Worm (Caenorhabditis elegans) whole organism, L1 larva: ENCODE data around the gene glb-1.
A peak's percentile ranks its signal among the peaks of the same experiment; 100 is the strongest.

Experiments
- C04F5.9 ChIP-seq: sonication (generic microtip); optimal IDR thresholded peaks from 2 replicates; lab custom pipeline; 2016; ENCODE audit warnings: missing genetic modification characterization, missing compliant biosample characterization
- C16A3.4 ChIP-seq: fragments of 150-350 bp; optimal IDR thresholded peaks from 2 replicates; lab custom pipeline; 2014; ENCODE audit warnings: missing biosample characterization, missing genetic modification characterization
- C34B4.2 ChIP-seq: sonication (generic microtip); optimal IDR thresholded peaks from 2 replicates; lab custom pipeline; 2017; ENCODE audit warnings: mild to moderate bottlenecking, missing genetic modification characterization, missing compliant biosample characterization
- ama-1 ChIP-seq: fragments of 150-350 bp; optimal IDR thresholded peaks from 2 replicates; lab custom pipeline; 2014
- blmp-1 ChIP-seq: fragments of 150-350 bp; optimal IDR thresholded peaks from 2 replicates; lab custom pipeline; 2014; ENCODE audit warnings: missing biosample characterization, missing genetic modification characterization
- ceh-82 ChIP-seq, 3 experiments: fragments of 150-350 bp in 1 of 3; sonication (generic microtip) in 2 of 3; optimal IDR thresholded peaks; 2 replicates each; lab custom pipeline; 2014 to 2017; ENCODE audit warnings: missing biosample characterization in 3 of 3, missing genetic modification characterization in 3 of 3
- ceh-88 ChIP-seq: fragments of 200-800 bp; sonication (Bioruptor generic); IDR thresholded peaks from 2 replicates; pipeline ENCODE4 v1.3.6; 2022; ENCODE audit warnings: missing genetic modification characterization, missing compliant biosample characterization
- ceh-90 ChIP-seq: sonication (generic microtip); optimal IDR thresholded peaks from 2 replicates; lab custom pipeline; 2016; ENCODE audit warnings: missing genetic modification characterization, missing compliant biosample characterization
- efl-1 ChIP-seq, 4 experiments: fragments of 150-350 bp; optimal IDR thresholded peaks in 3 of 4; peaks in 1 of 4; 1 replicate in 1 of 4; 2 replicates in 3 of 4; lab custom pipeline; 2014; ENCODE audit warnings: missing biosample characterization in 2 of 4, missing genetic modification characterization in 2 of 4, missing genetic modification reagents in 2 of 4
- elt-2 ChIP-seq: sonication (generic microtip); optimal IDR thresholded peaks from 2 replicates; lab custom pipeline; 2016; ENCODE audit warnings: missing genetic modification characterization, mild to moderate bottlenecking, inconsistent platforms, missing compliant biosample characterization, missing genetic modification reagents
- fkh-10 ChIP-seq: sonication (generic microtip); optimal IDR thresholded peaks from 2 replicates; lab custom pipeline; 2017; ENCODE audit warnings: missing biosample characterization, missing genetic modification reagents, missing genetic modification characterization
- fkh-8 ChIP-seq: sonication (generic microtip); optimal IDR thresholded peaks from 2 replicates; lab custom pipeline; 2016; ENCODE audit warnings: mild to moderate bottlenecking, missing genetic modification characterization, missing compliant biosample characterization
- fos-1 ChIP-seq: fragments of 150-350 bp; optimal IDR thresholded peaks from 2 replicates; lab custom pipeline; 2014; ENCODE audit warnings: missing biosample characterization, missing genetic modification characterization
- grh-1 ChIP-seq: fragments of 200-800 bp; sonication (Bioruptor generic); IDR thresholded peaks from 2 replicates; pipeline ENCODE4 v1.3.6; 2022; ENCODE audit warnings: missing genetic modification reagents, missing genetic modification characterization, missing compliant biosample characterization
- hpl-2 ChIP-seq: fragments of 150-350 bp; optimal IDR thresholded peaks from 2 replicates; lab custom pipeline; 2014; ENCODE audit warnings: missing biosample characterization, missing genetic modification reagents, missing genetic modification characterization
- irx-1 ChIP-seq: sonication (generic microtip); optimal IDR thresholded peaks from 2 replicates; lab custom pipeline; 2016; ENCODE audit warnings: missing genetic modification characterization, missing compliant biosample characterization
- isw-1 ChIP-seq: fragments of 200-800 bp; sonication (Bioruptor generic); IDR thresholded peaks from 2 replicates; pipeline ENCODE4 v1.3.6; 2022; ENCODE audit warnings: missing genetic modification characterization, missing compliant biosample characterization
- jun-1 ChIP-seq: fragments of 150-350 bp; optimal IDR thresholded peaks from 2 replicates; lab custom pipeline; 2014; ENCODE audit warnings: missing biosample characterization, missing genetic modification reagents, missing genetic modification characterization
- lin-14 ChIP-seq: fragments of 200-800 bp; sonication (Bioruptor generic); optimal IDR thresholded peaks from 2 replicates; lab custom pipeline; 2018; ENCODE audit warnings: mild to moderate bottlenecking, missing genetic modification characterization, moderate library complexity, missing compliant biosample characterization
- lin-15B ChIP-seq: fragments of 150-350 bp; sonication (generic microtip); optimal IDR thresholded peaks from 3 replicates; lab custom pipeline; 2014; ENCODE audit warnings: missing biosample characterization, missing genetic modification characterization
- lsy-2 ChIP-seq, 2 experiments: fragments of 150-350 bp; optimal IDR thresholded peaks; 2 replicates each; lab custom pipeline; 2014; ENCODE audit warnings: missing biosample characterization in 2 of 2, missing genetic modification characterization in 2 of 2
- mab-9 ChIP-seq: fragments of 200-800 bp; sonication (Bioruptor generic); IDR thresholded peaks from 2 replicates; pipeline ENCODE4 v1.3.6; 2022; ENCODE audit warnings: missing genetic modification reagents, missing genetic modification characterization, missing compliant biosample characterization
- mdl-1 ChIP-seq, 2 experiments: fragments of 150-350 bp; optimal IDR thresholded peaks; 2 replicates each; lab custom pipeline; 2014 to 2017; ENCODE audit warnings: missing biosample characterization in 2 of 2, missing genetic modification characterization in 2 of 2, inconsistent platforms in 1 of 2
- mep-1 ChIP-seq: fragments of 150-350 bp; optimal IDR thresholded peaks from 2 replicates; lab custom pipeline; 2014; ENCODE audit warnings: missing biosample characterization, missing genetic modification characterization
- nhr-12 ChIP-seq: sonication (generic microtip); optimal IDR thresholded peaks from 2 replicates; lab custom pipeline; 2017; ENCODE audit warnings: missing biosample characterization, missing genetic modification characterization
- nhr-19 ChIP-seq: fragments of 200-800 bp; sonication (Bioruptor generic); conservative IDR thresholded peaks from 2 replicates; pipeline ENCODE4 v1.3.6; 2022; ENCODE audit warnings: missing genetic modification characterization, missing compliant biosample characterization
- nhr-71 ChIP-seq: sonication (generic microtip); optimal IDR thresholded peaks from 2 replicates; lab custom pipeline; 2016; ENCODE audit warnings: mild to moderate bottlenecking, missing genetic modification characterization, moderate library complexity, missing compliant biosample characterization
- nhr-77 ChIP-seq: fragments of 150-350 bp; optimal IDR thresholded peaks from 2 replicates; lab custom pipeline; 2014; ENCODE audit warnings: missing biosample characterization, missing genetic modification characterization
- nhr-84 ChIP-seq: sonication (generic microtip); optimal IDR thresholded peaks from 2 replicates; lab custom pipeline; 2017; ENCODE audit warnings: missing biosample characterization, missing genetic modification characterization
- nhr-85 ChIP-seq: sonication (generic microtip); peaks from one replicate; lab custom pipeline; 2016; ENCODE audit warnings: missing genetic modification characterization, inconsistent platforms, missing compliant biosample characterization
- pag-3 ChIP-seq: sonication (generic microtip); optimal IDR thresholded peaks from 2 replicates; lab custom pipeline; 2017; ENCODE audit warnings: missing genetic modification characterization, mild to moderate bottlenecking, missing compliant biosample characterization, antibody characterized with exemption, borderline replicate concordance; ENCODE audit not compliant: insufficient read depth
- pax-3 ChIP-seq: fragments of 200-800 bp; sonication (Bioruptor generic); optimal IDR thresholded peaks from 2 replicates; lab custom pipeline; 2018; ENCODE audit warnings: mild to moderate bottlenecking, missing genetic modification characterization, moderate library complexity, missing compliant biosample characterization
- rnt-1 ChIP-seq: sonication (generic microtip); optimal IDR thresholded peaks from 2 replicates; lab custom pipeline; 2016; ENCODE audit warnings: mild to moderate bottlenecking, missing genetic modification characterization, moderate library complexity, missing compliant biosample characterization
- skn-1 ChIP-seq: fragments of 150-350 bp; optimal IDR thresholded peaks from 2 replicates; lab custom pipeline; 2014; ENCODE audit warnings: missing biosample characterization, missing genetic modification characterization
- sptf-1 ChIP-seq: fragments of 150-350 bp; optimal IDR thresholded peaks from 2 replicates; lab custom pipeline; 2014; ENCODE audit warnings: missing biosample characterization, missing genetic modification characterization
- sup-37 ChIP-seq: fragments of 200-800 bp; sonication (Bioruptor generic); optimal IDR thresholded peaks from 2 replicates; lab custom pipeline; 2018; ENCODE audit warnings: mild to moderate bottlenecking, missing genetic modification characterization, missing compliant biosample characterization
- unc-130 ChIP-seq: fragments of 150-350 bp; optimal IDR thresholded peaks from 2 replicates; lab custom pipeline; 2017; ENCODE audit warnings: missing biosample characterization, missing genetic modification characterization, inconsistent platforms
- unc-30 ChIP-seq: sonication (generic microtip); optimal IDR thresholded peaks from 2 replicates; lab custom pipeline; 2017; ENCODE audit warnings: missing biosample characterization, missing genetic modification characterization
- unc-86 ChIP-seq: sonication (generic microtip); optimal IDR thresholded peaks from 2 replicates; lab custom pipeline; 2016; ENCODE audit warnings: missing genetic modification characterization, missing compliant biosample characterization
- vab-15 ChIP-seq: sonication (generic microtip); optimal IDR thresholded peaks from 2 replicates; lab custom pipeline; 2017; ENCODE audit warnings: missing genotype, mild to moderate bottlenecking, missing genetic modification characterization, missing compliant biosample characterization
- ztf-4 ChIP-seq: fragments of 150-350 bp; optimal IDR thresholded peaks from 2 replicates; lab custom pipeline; 2014; ENCODE audit warnings: missing biosample characterization, missing genetic modification characterization

The glb-1 gene

ce11 chrIII:8885150-8885549 is 37.9 kb downstream of the glb-1 start, which contains the start of gene svop-1:
Gene svop-1 (minus strand): TSS chrIII:8885488.
- TF ChIP-seq efl-1 (optimal IDR thresholded peaks at IDR 0.05; lab: Kevin White, UChicago) (no peak), efl-1 (GFP tag; optimal IDR thresholded peaks at IDR 0.05 in 1 of 2; lab: Kevin White, UChicago) (peak in 1 of 2 experiments; percentile 63), mab-9 (GFP tag; lab: Robert Waterston, UW) (no peak)

ce11 chrIII:8882333-8882732 is 40.8 kb downstream of the glb-1 start:
- TF ChIP-seq ceh-90 (tag; lab: Kevin White, UChicago): no peak
- TF ChIP-seq C16A3.4 (tag; lab: Kevin White, UChicago): no peak
- no peak for TF ChIP-seq sptf-1
- TF ChIP-seq ceh-88 (GFP tag; lab: Robert Waterston, UW): no peak
- no peak for TF ChIP-seq isw-1 (GFP tag; lab: Robert Waterston, UW)
- no peak for TF ChIP-seq pax-3 (tag; lab: Kevin White, UChicago)
- no peak for TF ChIP-seq fkh-8 (tag; lab: Kevin White, UChicago)
- TF ChIP-seq nhr-77: no peak
- TF ChIP-seq nhr-19 (GFP tag; lab: Robert Waterston, UW): no peak
- TF ChIP-seq, all 84 proteins: peak for 0

- TF ChIP-seq hpl-2 (GFP tag; lab: Kevin White, UChicago): no peak
- no peak for TF ChIP-seq fos-1 (tag; lab: Kevin White, UChicago)
- no peak for TF ChIP-seq pax-3 (tag; lab: Kevin White, UChicago)
- TF ChIP-seq C04F5.9: no peak
- no peak for TF ChIP-seq ceh-90 (tag; lab: Kevin White, UChicago)
- TF ChIP-seq lsy-2 (tag; optimal IDR thresholded peaks at IDR 0.05; lab: Kevin White, UChicago): no peak
- TF ChIP-seq skn-1: no peak
- TF ChIP-seq ama-1: no peak
Observed at ce11 chrIII:8878960-8879359, 44.1 kb downstream of the glb-1 start.

- TF ChIP-seq lin-14 (GFP tag; lab: Kevin White, UChicago) (peak; percentile 49), fkh-10 (GFP tag; lab: Kevin White, UChicago) (peak; percentile 93), grh-1 (GFP tag; lab: Robert Waterston, UW) (no peak), lsy-2 (tag; optimal IDR thresholded peaks at IDR 0.05; lab: Kevin White, UChicago) (no peak), nhr-85 (tag; lab: Kevin White, UChicago) (no peak)
Observed at ce11 chrIII:8877002-8877401, 46.1 kb downstream of the glb-1 start, which contains the start of gene K01F9.2. Gene K01F9.2 (minus strand): TSS chrIII:8877128.

ce11 chrIII:8873990-8874668 is 49.0 kb downstream of the glb-1 start:
- TF ChIP-seq ztf-4: peak; percentile 64
- TF ChIP-seq irx-1 (tag; lab: Kevin White, UChicago): peak; percentile 54
- TF ChIP-seq elt-2 (tag; lab: Kevin White, UChicago): no peak
- peak; percentile 59 for TF ChIP-seq C34B4.2 (tag; lab: Kevin White, UChicago)
- no peak for TF ChIP-seq nhr-12
- no peak for TF ChIP-seq unc-130 (tag; lab: Kevin White, UChicago)
- TF ChIP-seq pag-3 (tag; lab: Kevin White, UChicago): no peak
- TF ChIP-seq lin-15B (tag; lab: Kevin White, UChicago): no peak
- peak; percentile 74 for TF ChIP-seq C16A3.4 (tag; lab: Kevin White, UChicago)
- peak; percentile 82 for TF ChIP-seq rnt-1 (tag; lab: Kevin White, UChicago)
- peak; percentile 71 to 84 (median 74) for TF ChIP-seq ceh-82 (tag; optimal IDR thresholded peaks at IDR 0.05; lab: Kevin White, UChicago)
- peak; percentile 75 to 76 for TF ChIP-seq efl-1 (optimal IDR thresholded peaks at IDR 0.05; lab: Kevin White, UChicago)
- peak; percentile 25 to 94 for TF ChIP-seq efl-1 (GFP tag; optimal IDR thresholded peaks at IDR 0.05 in 1 of 2; lab: Kevin White, UChicago)
- no peak for TF ChIP-seq sup-37 (GFP tag; lab: Kevin White, UChicago)
- peak; percentile 70 for TF ChIP-seq fkh-10 (GFP tag; lab: Kevin White, UChicago)
- TF ChIP-seq nhr-84 (tag; lab: Kevin White, UChicago): no peak
- no peak for TF ChIP-seq vab-15 (tag; lab: Kevin White, UChicago)
- TF ChIP-seq nhr-71: peak; percentile 92
- TF ChIP-seq mdl-1 (tag; optimal IDR thresholded peaks at IDR 0.05; lab: Kevin White, UChicago): peak in 1 of 2 experiments; percentile 35
- peak; percentile 71 for TF ChIP-seq ama-1
- TF ChIP-seq mep-1 (tag; lab: Kevin White, UChicago): peak; percentile 57
- no peak for TF ChIP-seq skn-1
- TF ChIP-seq hpl-2 (GFP tag; lab: Kevin White, UChicago): no peak
- TF ChIP-seq grh-1 (GFP tag; lab: Robert Waterston, UW): no peak
- no peak for TF ChIP-seq nhr-77
- TF ChIP-seq blmp-1 (tag; lab: Kevin White, UChicago): peak; percentile 42
- TF ChIP-seq lsy-2 (tag; optimal IDR thresholded peaks at IDR 0.05; lab: Kevin White, UChicago): peak; percentile 74 to 88
- TF ChIP-seq nhr-85 (tag; lab: Kevin White, UChicago): peak; percentile 80
- TF ChIP-seq unc-30 (tag; lab: Kevin White, UChicago): no peak
- TF ChIP-seq nhr-19 (GFP tag; lab: Robert Waterston, UW): peak; percentile 78
- peak; percentile 66 for TF ChIP-seq jun-1 (tag; lab: Kevin White, UChicago)
- peak; percentile 88 for TF ChIP-seq unc-86 (tag; lab: Kevin White, UChicago)
